Worm (Caenorhabditis elegans): ENCODE measurements around the gene clec-206.
A peak's percentile ranks its signal among the peaks of the same experiment; 100 is the strongest.

clec-206 gene

DNA sequence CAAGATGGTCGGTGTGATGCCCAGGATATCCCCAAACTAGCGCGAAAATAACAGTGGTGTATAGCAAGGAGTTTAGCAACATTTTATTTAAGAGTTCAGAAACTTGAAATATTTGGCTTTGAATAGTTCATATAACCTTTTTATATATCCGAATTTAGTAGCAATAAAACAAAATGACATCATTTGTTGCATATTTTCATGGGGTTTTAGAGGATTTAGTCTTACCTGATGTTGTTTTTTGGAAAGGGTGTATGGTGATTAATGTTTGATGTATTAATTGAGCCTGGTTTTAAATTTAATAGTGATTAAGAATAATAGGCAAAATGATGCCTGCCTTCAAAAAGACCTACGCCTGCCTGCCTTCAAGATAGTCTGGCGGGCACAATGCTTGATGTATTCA lies 12.3 kb upstream of the clec-206 start, which contains the start of gene F59A7.2:
Gene F59A7.2, minus strand, starts transcription at position 101 of the 400 bp plus-strand sequence.
- TF ChIP-seq W03F9.2 (tag; optimal IDR thresholded peaks at IDR 0.05) (no peak), dao-5 (tag; optimal IDR thresholded peaks at IDR 0.05) (no peak), him-1 (tag; optimal IDR thresholded peaks at IDR 0.05) (no peak)

DNA sequence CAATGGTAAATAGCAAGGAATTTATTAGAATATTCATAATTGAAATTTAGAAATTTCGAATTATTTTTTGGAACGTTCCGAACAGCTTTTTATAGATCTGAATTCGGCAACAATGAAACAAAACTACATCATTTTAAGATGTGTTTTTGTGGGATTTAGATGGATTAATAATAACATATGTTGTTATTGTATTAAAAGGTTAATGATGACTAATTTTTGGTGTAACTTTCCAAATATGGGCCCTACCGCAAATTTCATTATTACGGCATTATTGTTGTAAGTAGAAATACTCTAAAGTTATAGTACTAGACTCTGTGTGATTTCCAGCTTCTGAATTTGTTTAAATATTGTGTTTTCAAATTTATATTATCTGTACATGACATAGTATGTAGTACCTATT lies 9.7 kb upstream of the clec-206 start, which contains the start of gene F59A7.11:
Gene F59A7.11, minus strand, starts transcription at position 101 of the 400 bp plus-strand sequence.
- no peak for TF ChIP-seq dao-5 (tag; optimal IDR thresholded peaks at IDR 0.05)
- TF ChIP-seq him-1 (tag; optimal IDR thresholded peaks at IDR 0.05) = no peak
- TF ChIP-seq W03F9.2 (tag; optimal IDR thresholded peaks at IDR 0.05) = no peak

DNA sequence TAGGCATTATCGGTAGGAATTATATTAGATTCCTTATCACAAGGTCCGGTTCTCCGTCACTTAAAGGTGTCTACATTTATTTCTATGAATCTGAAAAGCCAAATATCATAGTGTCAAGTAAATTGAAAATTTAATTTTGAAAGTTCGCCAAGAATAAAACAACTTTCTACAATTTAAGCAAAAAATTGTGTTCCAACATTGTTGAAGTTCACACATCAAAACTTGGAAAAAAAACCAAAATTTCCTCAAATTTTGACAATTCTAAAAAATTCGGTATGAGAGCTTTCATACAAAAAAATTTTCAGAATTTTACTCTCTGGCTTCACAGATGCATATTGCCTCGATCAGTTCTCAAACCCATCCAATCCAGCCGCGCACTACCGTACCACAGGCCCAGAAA lies 7.6 kb upstream of the clec-206 start, which contains the start of gene F59A7.7:
Gene F59A7.7, plus strand, starts transcription at position 301 of the 400 bp plus-strand sequence.
- TF ChIP-seq dao-5 (tag; optimal IDR thresholded peaks at IDR 0.05) (no peak), W03F9.2 (tag; optimal IDR thresholded peaks at IDR 0.05) (no peak)

DNA sequence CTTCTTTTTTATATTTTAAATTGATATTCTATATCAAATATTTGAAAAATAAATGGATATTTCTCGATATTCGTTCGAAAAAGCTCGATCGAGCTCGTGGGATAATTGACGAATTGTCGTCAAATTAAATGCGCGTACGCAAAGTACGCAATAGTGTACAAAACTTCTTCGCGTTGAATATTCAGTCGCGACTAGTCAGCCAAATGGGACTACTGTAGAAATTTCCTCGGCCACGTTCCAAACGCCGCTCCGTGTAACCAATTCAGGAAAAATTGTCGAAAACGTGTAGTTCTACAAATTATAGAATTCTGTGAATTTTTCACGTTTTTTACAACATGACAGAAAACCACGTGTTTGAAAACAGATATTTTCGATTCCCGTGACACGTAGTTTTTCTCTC lies 4.3 kb upstream of the clec-206 start:
- peak; percentile 1 for TF ChIP-seq him-1 (tag; optimal IDR thresholded peaks at IDR 0.05)
- TF ChIP-seq dao-5 (tag; optimal IDR thresholded peaks at IDR 0.05) = no peak
- TF ChIP-seq W03F9.2 (tag; optimal IDR thresholded peaks at IDR 0.05) = peak; percentile 19

DNA sequence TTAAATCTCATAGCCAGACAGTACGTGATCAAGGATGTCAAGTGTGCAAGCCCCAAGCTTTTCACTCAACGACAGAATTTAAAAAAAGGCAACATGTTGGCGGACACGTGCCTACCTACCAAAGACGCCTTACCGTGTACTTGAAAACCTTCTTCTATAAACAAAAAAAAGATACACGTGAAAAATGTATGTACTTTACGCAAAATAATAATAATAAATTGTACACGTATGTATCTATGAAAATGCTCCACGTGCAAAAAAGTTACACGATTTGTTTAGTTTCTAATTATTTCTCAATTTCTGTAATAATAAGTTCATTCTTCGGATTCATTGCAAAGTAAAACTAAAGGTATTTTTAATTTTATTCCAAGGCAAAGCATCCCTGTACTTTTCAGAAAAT lies 530 bp upstream of the clec-206 start, which contains the start of gene cysl-4:
Gene cysl-4, plus strand, starts transcription at position 301 of the 400 bp plus-strand sequence.
- TF ChIP-seq W03F9.2 (tag; optimal IDR thresholded peaks at IDR 0.05) (no peak), him-1 (tag; optimal IDR thresholded peaks at IDR 0.05) (no peak), dao-5 (tag; optimal IDR thresholded peaks at IDR 0.05) (no peak)

DNA sequence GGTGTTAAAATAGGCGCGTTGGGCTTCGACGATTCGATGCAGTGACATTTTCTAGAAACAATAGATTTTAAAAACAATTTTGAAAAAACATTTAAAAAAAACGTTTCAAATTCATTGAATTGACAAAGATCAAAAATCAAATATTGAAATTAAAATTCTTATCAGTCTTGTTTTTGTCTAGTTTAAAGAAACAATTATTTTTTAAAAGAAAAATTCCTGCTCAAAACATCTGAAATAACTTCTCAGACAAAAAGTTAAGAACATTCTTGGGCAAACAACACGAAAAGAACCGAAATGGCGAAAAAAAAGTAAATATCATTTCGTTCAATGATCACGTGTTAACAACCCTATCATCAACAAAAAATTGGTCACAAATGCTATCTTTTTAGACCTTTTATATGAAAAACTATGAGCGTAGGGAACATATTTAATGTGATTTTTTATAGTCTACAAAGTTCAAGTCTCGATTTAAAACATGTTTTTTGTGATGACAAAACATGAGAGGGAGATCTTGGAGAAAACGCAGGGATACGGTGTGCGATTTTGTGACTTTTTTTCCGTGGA lies 4.5 kb downstream of the clec-206 start, which contains the start of gene alh-5:
Gene alh-5, minus strand, starts transcription at position 51 of the 564 bp plus-strand sequence.
- TF ChIP-seq him-1 (tag; optimal IDR thresholded peaks at IDR 0.05) (no peak), dao-5 (tag; optimal IDR thresholded peaks at IDR 0.05) (no peak), W03F9.2 (tag; optimal IDR thresholded peaks at IDR 0.05) (no peak)

DNA sequence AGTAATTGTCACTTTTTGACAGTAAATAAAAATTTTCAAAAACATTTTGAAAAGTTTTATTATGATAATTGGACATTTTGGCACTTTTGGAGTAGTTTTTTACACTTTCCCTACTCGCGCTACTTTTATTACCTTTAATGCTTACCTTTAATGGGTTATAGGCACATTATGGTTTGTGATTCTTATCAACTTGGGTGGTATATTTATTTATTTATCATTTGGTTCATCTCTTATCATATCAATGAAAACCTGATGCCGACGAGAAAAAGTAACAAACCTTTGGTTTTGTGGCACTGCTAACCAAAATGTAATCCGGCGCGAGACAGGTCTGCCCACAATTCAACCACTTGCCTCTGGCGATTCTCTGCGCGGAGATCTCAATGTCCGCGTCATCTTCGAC lies 5.8 kb downstream of the clec-206 start:
- TF ChIP-seq W03F9.2 (tag; optimal IDR thresholded peaks at IDR 0.05) (no peak), dao-5 (tag; optimal IDR thresholded peaks at IDR 0.05) (no peak)

DNA sequence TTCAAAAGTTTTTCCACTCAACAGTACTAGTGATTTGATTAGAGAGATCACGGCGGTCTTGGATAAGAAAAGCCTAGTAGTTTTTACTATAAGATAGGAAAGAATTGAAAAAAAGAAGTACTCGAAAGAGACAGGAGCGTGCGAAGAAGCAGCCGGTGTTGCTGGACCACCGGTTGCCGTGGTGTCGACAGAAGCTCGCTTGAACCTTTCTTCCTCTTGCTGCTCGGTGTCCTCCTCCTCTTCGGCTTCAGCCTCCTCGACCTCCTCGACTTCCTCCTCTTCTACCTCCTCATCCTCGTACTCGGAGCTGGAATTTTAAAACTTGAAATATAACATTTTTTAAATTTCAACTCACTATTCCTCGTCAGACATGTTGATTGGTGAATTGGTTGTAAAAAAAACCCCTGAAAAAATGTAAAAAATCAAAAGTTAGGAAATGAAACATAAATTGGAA lies 11.6 kb downstream of the clec-206 start, which contains the start of gene tnt-4:
Gene tnt-4, minus strand, starts transcription at position 404 of the 454 bp plus-strand sequence.
- TF ChIP-seq W03F9.2 (tag; optimal IDR thresholded peaks at IDR 0.05) (no peak), him-1 (tag; optimal IDR thresholded peaks at IDR 0.05) (no peak), dao-5 (tag; optimal IDR thresholded peaks at IDR 0.05) (no peak)

DNA sequence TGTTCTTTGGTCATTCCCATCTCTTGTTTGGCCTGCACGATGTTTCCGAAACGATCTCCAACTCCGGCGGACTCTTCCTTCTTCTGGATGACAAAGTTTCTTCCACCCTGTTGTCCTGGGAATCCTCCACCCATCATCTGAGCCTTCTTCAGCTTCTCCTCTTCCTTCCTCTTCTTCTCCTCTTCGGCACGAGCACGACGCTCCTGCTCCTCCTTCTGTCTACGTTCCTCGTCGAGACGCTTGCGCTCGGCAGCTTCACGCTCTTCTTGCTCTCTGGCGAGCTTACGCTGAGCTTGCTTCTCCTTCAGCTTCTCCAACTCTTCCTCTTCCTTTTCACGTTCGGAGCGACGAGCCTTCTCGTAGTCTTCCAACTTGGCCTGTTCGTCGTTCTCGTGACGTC lies 12.7 kb downstream of the clec-206 start:
- no peak for TF ChIP-seq him-1 (tag; optimal IDR thresholded peaks at IDR 0.05)
- no peak for TF ChIP-seq W03F9.2 (tag; optimal IDR thresholded peaks at IDR 0.05)
- TF ChIP-seq dao-5 (tag; optimal IDR thresholded peaks at IDR 0.05) = no peak

DNA sequence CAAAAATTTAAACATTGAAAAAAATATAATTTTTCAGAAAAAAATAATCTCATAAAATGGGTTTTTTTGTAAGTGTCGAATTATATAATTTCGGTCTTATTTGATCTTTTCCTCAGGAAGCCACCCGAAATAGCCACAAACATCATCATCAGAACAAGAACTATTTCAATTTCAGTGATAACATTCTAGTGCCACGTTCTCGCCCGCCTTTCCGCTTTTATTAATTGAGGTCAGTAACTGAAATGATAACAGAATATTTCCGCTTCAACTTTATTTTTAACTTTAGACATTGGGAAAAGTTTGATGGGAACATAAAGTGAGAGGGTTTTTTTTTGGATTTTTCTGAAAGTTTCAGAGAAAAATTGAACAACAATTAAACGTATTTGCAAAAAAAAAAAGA lies 14.9 kb downstream of the clec-206 start:
- no peak for TF ChIP-seq W03F9.2 (tag; optimal IDR thresholded peaks at IDR 0.05)
- no peak for TF ChIP-seq him-1 (tag; optimal IDR thresholded peaks at IDR 0.05)
- TF ChIP-seq dao-5 (tag; optimal IDR thresholded peaks at IDR 0.05) = no peak

DNA sequence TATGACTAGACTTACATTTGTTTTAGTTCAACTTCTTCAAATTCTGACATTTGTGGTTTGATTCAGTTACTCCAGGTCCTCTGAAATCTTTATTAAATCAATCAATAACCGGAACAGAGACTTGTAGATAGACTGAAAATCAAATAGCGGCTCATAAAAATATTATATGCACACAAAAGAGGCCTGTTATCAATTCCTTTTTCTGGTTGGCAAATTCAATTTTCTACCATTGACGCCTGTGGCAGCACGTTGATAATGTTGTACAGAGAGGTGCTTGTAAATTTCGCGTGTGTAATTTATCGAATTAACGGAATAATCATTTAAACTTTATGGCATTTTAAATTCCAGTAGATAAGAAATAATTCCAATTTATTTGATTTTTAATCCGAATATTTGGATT lies 17.2 kb downstream of the clec-206 start, which contains the start of gene T08B1.1:
Gene T08B1.1, minus strand, starts transcription at position 92 of the 400 bp plus-strand sequence.
- TF ChIP-seq dao-5 (tag; optimal IDR thresholded peaks at IDR 0.05) (no peak), him-1 (tag; optimal IDR thresholded peaks at IDR 0.05) (no peak), W03F9.2 (tag; optimal IDR thresholded peaks at IDR 0.05) (no peak)

DNA sequence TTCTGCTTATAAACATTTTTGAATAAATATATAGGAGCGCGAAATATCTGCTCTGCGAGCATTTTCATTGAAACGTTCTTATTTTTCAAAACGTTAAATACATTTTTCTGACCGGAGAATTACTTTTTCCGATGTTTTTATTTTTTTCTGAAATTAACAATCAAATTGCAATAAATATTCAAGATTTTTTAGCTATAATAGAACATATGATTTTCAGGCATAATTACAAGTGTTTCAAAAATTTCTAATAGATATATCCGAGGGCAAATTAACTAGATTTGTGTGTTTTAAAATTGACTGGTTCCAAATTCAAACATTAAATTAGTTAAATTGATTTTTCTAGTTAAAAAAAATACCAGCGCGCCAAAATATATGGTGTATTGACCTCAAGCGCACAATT lies 25.2 kb downstream of the clec-206 start, which contains the start of gene T08B1.4:
Gene T08B1.4, plus strand, starts transcription at position 301 of the 400 bp plus-strand sequence.
- TF ChIP-seq dao-5 (tag; optimal IDR thresholded peaks at IDR 0.05) (no peak), him-1 (tag; optimal IDR thresholded peaks at IDR 0.05) (no peak), W03F9.2 (tag; optimal IDR thresholded peaks at IDR 0.05) (no peak)

DNA sequence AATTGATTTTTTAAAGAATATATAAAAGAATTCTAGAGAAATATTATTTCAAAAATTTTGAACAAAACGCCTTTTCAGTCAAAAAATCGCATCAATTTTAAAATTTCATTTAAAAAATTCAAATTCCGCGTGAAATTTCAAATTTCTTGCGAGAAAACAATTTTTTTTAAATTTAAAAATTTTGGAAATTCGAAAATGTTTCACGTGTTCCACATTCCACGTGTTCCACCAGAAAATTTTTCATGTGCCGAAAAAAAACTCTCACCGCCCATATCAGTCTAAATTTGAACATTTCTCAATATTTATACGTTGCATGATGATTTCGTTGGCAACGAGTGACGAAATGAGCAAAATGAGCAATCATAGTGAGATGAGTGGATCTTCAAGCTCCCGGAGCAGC lies 29.1 kb downstream of the clec-206 start, which contains the start of gene fbxa-201:
Gene fbxa-201, plus strand, starts transcription at position 301 of the 400 bp plus-strand sequence.
- TF ChIP-seq W03F9.2 (tag; optimal IDR thresholded peaks at IDR 0.05) (no peak), him-1 (tag; optimal IDR thresholded peaks at IDR 0.05) (no peak), dao-5 (tag; optimal IDR thresholded peaks at IDR 0.05) (no peak)

DNA sequence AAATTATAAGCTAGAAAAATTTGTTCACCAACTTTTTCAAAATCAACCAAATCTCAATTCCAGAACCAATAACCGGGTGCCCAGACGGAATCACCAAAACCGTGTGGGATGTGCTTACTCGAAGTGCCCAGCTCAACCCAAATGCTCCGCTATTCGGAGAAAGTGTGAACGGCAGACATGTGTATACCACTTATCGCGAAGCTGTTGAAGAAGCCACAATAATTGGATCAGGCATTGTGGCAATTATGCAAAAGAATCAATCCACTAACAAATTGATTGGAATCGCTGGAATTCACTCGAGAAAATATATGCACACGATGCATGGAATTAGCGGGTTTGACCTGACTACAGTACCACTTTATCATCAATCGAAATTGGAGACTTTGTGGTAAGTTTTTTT lies 34.4 kb downstream of the clec-206 start:
- TF ChIP-seq him-1 (tag; optimal IDR thresholded peaks at IDR 0.05) (no peak), dao-5 (tag; optimal IDR thresholded peaks at IDR 0.05) (no peak), W03F9.2 (tag; optimal IDR thresholded peaks at IDR 0.05) (no peak)

Measured in whole organism, L4/young adult.